Worm (Caenorhabditis elegans): Measurements from ENCODE around the gene Y46H3A.4.

The Y46H3A.4 gene

ce11 chrV:1789495-1789894 is 21.4 kb downstream of the Y46H3A.4 start:
- TF ChIP-seq nhr-77 (tag; optimal IDR thresholded peaks at IDR 0.05) (no peak), ztf-11 (tag; optimal IDR thresholded peaks at IDR 0.05) (no peak), duxl-1 (tag; optimal IDR thresholded peaks at IDR 0.05; ENCODE audit: poor library complexity) (no peak), nhr-48 (tag; optimal IDR thresholded peaks at IDR 0.05) (peak; percentile 61), daf-16 (GFP tag; optimal IDR thresholded peaks at IDR 0.05) (no peak), daf-16 (tag; optimal IDR thresholded peaks at IDR 0.05) (no peak), nhr-28 (tag; optimal IDR thresholded peaks at IDR 0.05) (peak; percentile 54), mxl-3 (GFP tag; optimal IDR thresholded peaks at IDR 0.05) (peak; percentile 67), mdt-29 (GFP tag; IDR thresholded peaks at IDR 0.05) (no peak), lir-3 (tag; optimal IDR thresholded peaks at IDR 0.05) (no peak), daf-19 (GFP tag; conservative IDR thresholded peaks at IDR 0.05) (no peak), aly-2 (tag; optimal IDR thresholded peaks at IDR 0.05) (no peak), R02D3.7 (tag; optimal IDR thresholded peaks at IDR 0.05) (no peak), F37D6.2 (tag; optimal IDR thresholded peaks at IDR 0.05) (no peak), nhr-41 (GFP tag; IDR thresholded peaks at IDR 0.05) (no peak), mdl-1 (tag; optimal IDR thresholded peaks at IDR 0.05) (peak in 1 of 2 experiments; percentile 54), unc-62 (GFP tag; optimal IDR thresholded peaks at IDR 0.05 in 1 of 2) (peak in 1 of 2 experiments; percentile 73), unc-62 (tag; optimal IDR thresholded peaks at IDR 0.05) (no peak), zfp-3 (GFP tag; conservative IDR thresholded peaks at IDR 0.05) (no peak)

ce11 chrV:1788157-1788556 is 22.8 kb downstream of the Y46H3A.4 start, which contains the start of gene F36H9.2:
Gene F36H9.2 (plus strand): TSS chrV:1788457.
- no peak for TF ChIP-seq mxl-2 (GFP tag; conservative IDR thresholded peaks at IDR 0.05)
- TF ChIP-seq php-3 (GFP tag; IDR thresholded peaks at IDR 0.05), result no peak
- no peak for TF ChIP-seq gei-8 (GFP tag; optimal IDR thresholded peaks at IDR 0.05)
- TF ChIP-seq sdz-12 (GFP tag; optimal IDR thresholded peaks at IDR 0.05), result no peak
- no peak for TF ChIP-seq nhr-41 (GFP tag; IDR thresholded peaks at IDR 0.05)
- no peak for TF ChIP-seq Y5F2A.4 (GFP tag; optimal IDR thresholded peaks at IDR 0.05)
- TF ChIP-seq ZK546.5 (tag; optimal IDR thresholded peaks at IDR 0.05), result no peak
- TF ChIP-seq zag-1 (tag; optimal IDR thresholded peaks at IDR 0.05), result no peak
- no peak for TF ChIP-seq ztf-11 (tag; optimal IDR thresholded peaks at IDR 0.05)
- no peak for TF ChIP-seq mep-1 (tag; optimal IDR thresholded peaks at IDR 0.05)
- TF ChIP-seq aha-1 (tag), result no peak
- TF ChIP-seq unc-130 (GFP tag; optimal IDR thresholded peaks at IDR 0.05), result no peak
- TF ChIP-seq ceh-20 (GFP tag; IDR thresholded peaks at IDR 0.05), result no peak
- no peak for TF ChIP-seq F26F4.8 (GFP tag; conservative IDR thresholded peaks at IDR 0.05)
- TF ChIP-seq zip-11 (GFP tag; IDR thresholded peaks at IDR 0.05), result no peak
- TF ChIP-seq mxl-3 (GFP tag; optimal IDR thresholded peaks at IDR 0.05), result no peak

- no peak for TF ChIP-seq hlh-30 (tag; optimal IDR thresholded peaks at IDR 0.05; ENCODE audit: insufficient read depth)
- no peak for TF ChIP-seq duxl-1 (tag; optimal IDR thresholded peaks at IDR 0.05; ENCODE audit: poor library complexity)
- no peak for TF ChIP-seq aly-2 (tag; optimal IDR thresholded peaks at IDR 0.05)
- TF ChIP-seq fkh-10 (GFP tag; optimal IDR thresholded peaks at IDR 0.05), result no peak
- no peak for TF ChIP-seq daf-16 (GFP tag; optimal IDR thresholded peaks at IDR 0.05)
- no peak for TF ChIP-seq daf-16 (tag; optimal IDR thresholded peaks at IDR 0.05)
- no peak for TF ChIP-seq lin-29 (GFP tag; IDR thresholded peaks at IDR 0.05)
- TF ChIP-seq lim-7 (GFP tag; IDR thresholded peaks at IDR 0.05), result no peak
- TF ChIP-seq lin-13 (GFP tag; optimal IDR thresholded peaks at IDR 0.05), result no peak
- no peak for TF ChIP-seq ZK546.5 (tag; optimal IDR thresholded peaks at IDR 0.05)
- no peak for TF ChIP-seq mxl-3 (GFP tag; optimal IDR thresholded peaks at IDR 0.05)
- TF ChIP-seq zag-1 (tag; optimal IDR thresholded peaks at IDR 0.05), result no peak
- no peak for TF ChIP-seq F44E2.7 (GFP tag; IDR thresholded peaks at IDR 0.05)
- TF ChIP-seq fos-1 (tag; optimal IDR thresholded peaks at IDR 0.05), result no peak
- no peak for TF ChIP-seq set-16 (GFP tag; IDR thresholded peaks at IDR 0.05)
- no peak for TF ChIP-seq nhr-41 (GFP tag; IDR thresholded peaks at IDR 0.05)
- TF ChIP-seq skn-1 (tag; optimal IDR thresholded peaks at IDR 0.05), result no peak
- no peak for TF ChIP-seq lsy-2 (tag; optimal IDR thresholded peaks at IDR 0.05)
Observed at ce11 chrV:1781922-1782321, 29.0 kb downstream of the Y46H3A.4 start, which contains the start of gene F36H9.5. Gene F36H9.5 (minus strand): TSS chrV:1782022.
